Fruit fly (Drosophila melanogaster): ENCODE results near the gene Or33b.

DNA sequence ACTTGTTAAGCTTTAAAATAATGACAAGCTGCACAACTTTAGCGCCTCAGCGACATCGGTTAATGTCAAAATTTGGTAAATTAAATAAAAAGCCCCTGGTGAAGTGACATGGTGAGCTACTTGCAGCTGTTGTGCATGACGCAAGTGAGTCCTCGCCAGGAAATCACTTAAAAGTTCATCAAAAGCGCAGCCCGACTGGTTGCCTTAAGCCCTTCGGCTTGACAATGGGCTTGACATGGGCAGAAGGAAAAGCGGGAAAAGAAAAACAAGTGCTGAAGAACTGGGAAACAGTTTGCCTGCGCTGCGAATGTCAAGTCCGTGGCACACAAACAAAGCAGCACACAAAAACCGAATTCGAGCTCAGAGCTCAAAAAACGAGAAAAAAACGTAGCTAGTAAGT lies 11.7 kb downstream of the Or33b start, which contains the start of gene CG16964:
- TF ChIP-seq CG5204 (GFP tag; optimal IDR thresholded peaks at IDR 0.05) (no peak), ovo (GFP tag; optimal IDR thresholded peaks at IDR 0.05) (no peak), toe (GFP tag; optimal IDR thresholded peaks at IDR 0.05) (no peak), CG7101 (tag; optimal IDR thresholded peaks at IDR 0.05) (no peak)
